Worm (Caenorhabditis elegans) whole organism, midembryonic: ENCODE data around the gene cyp-33C8.

ENCODE experiments used
- T22C8.4 ChIP-seq: fragments of 200-800 bp; sonication (Bioruptor generic); IDR thresholded peaks from 2 replicates; pipeline ENCODE4 v1.3.6; 2022; ENCODE audit warnings: missing genetic modification characterization, missing compliant biosample characterization
- cog-1 ChIP-seq: sonication (generic microtip); optimal IDR thresholded peaks from 2 replicates; lab custom pipeline; 2016; ENCODE audit warnings: missing genetic modification characterization, missing compliant biosample characterization
- flt-1 ChIP-seq: fragments of 200-800 bp; sonication (Bioruptor generic); IDR thresholded peaks from 2 replicates; pipeline ENCODE4 v1.3.6; 2022; ENCODE audit warnings: missing genetic modification characterization, missing compliant biosample characterization
- klf-2 ChIP-seq: fragments of 200-800 bp; sonication (Bioruptor generic); conservative IDR thresholded peaks from 2 replicates; pipeline ENCODE4 v1.3.6; 2022; ENCODE audit warnings: missing genetic modification reagents, missing genetic modification characterization, missing compliant biosample characterization
- med-1 ChIP-seq: sonication (generic microtip); optimal IDR thresholded peaks from 2 replicates; lab custom pipeline; 2017; ENCODE audit warnings: missing genetic modification characterization, mild to moderate bottlenecking, missing compliant biosample characterization, antibody characterized with exemption, missing genetic modification reagents; ENCODE audit not compliant: insufficient read depth
- ref-1 ChIP-seq: fragments of 200-800 bp; sonication (Bioruptor generic); conservative IDR thresholded peaks from 2 replicates; pipeline ENCODE4 v1.3.6; 2022; ENCODE audit warnings: missing genetic modification reagents, missing genetic modification characterization, missing compliant biosample characterization
- ztf-29 ChIP-seq: fragments of 200-800 bp; sonication (Bioruptor generic); IDR thresholded peaks from 2 replicates; pipeline ENCODE4 v1.3.6; 2022; ENCODE audit warnings: missing genetic modification reagents, missing genetic modification characterization, missing compliant biosample characterization

DNA sequence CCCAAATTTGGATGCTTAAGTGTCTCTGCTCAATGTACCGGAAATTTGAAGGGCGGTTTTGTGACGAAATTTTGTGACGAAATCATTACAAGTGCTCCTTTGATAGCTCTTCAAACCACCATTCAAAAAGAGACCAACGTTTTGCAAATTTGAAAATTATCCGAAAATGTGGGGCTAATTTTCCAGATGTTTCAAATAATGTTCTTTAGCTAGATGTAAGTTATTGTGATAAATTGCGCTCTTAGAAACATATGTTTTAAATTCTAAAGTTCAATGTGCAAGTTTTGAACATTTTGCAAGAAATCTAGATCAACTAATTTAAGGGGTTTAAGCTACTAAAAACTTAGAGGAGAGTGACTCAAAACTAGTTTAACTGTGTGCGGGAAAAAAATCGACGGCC, 17.5 kb upstream of the cyp-33C8 start:
- TF ChIP-seq ref-1 (GFP tag; lab: Robert Waterston, UW) (no peak), flt-1 (GFP tag; lab: Robert Waterston, UW) (no peak), klf-2 (GFP tag; lab: Robert Waterston, UW) (no peak), cog-1 (tag; lab: Kevin White, UChicago) (no peak), T22C8.4 (no peak), ztf-29 (GFP tag; lab: Robert Waterston, UW) (no peak), med-1 (GFP tag; lab: Kevin White, UChicago) (no peak)
